Worm (Caenorhabditis elegans) whole organism, late embryonic: ENCODE results near the gene lap-1.
A peak's percentile ranks its signal among the peaks of the same experiment; 100 is the strongest.

Experiments used
- C08G9.2 ChIP-seq: sonication (generic microtip); optimal IDR thresholded peaks from 2 replicates; lab custom pipeline; 2016; ENCODE audit warnings: mild to moderate bottlenecking, missing genetic modification characterization, moderate library complexity, missing compliant biosample characterization
- C38D4.7 ChIP-seq: fragments of 200-800 bp; sonication (Bioruptor generic); optimal IDR thresholded peaks from 2 replicates; lab custom pipeline; 2018; ENCODE audit warnings: mild to moderate bottlenecking, missing genetic modification characterization, moderate library complexity, missing compliant biosample characterization
- F13H6.1 ChIP-seq: sonication (generic microtip); optimal IDR thresholded peaks from 2 replicates; lab custom pipeline; 2016; ENCODE audit warnings: missing genetic modification characterization, missing compliant biosample characterization
- K02D7.2 ChIP-seq: sonication (generic microtip); optimal IDR thresholded peaks from 2 replicates; lab custom pipeline; 2017; ENCODE audit warnings: mild to moderate bottlenecking, missing genetic modification characterization, missing compliant biosample characterization
- ahr-1 ChIP-seq: sonication (generic microtip); optimal IDR thresholded peaks from 2 replicates; lab custom pipeline; 2016; ENCODE audit warnings: missing genetic modification characterization, missing compliant biosample characterization
- ceh-14 ChIP-seq: sonication (generic microtip); optimal IDR thresholded peaks from 2 replicates; lab custom pipeline; 2016; ENCODE audit warnings: missing genotype, missing genetic modification characterization, missing compliant biosample characterization
- ceh-19 ChIP-seq: fragments of 200-800 bp; sonication (Bioruptor generic); optimal IDR thresholded peaks from 2 replicates; lab custom pipeline; 2018; ENCODE audit warnings: mild to moderate bottlenecking, missing genetic modification characterization, missing compliant biosample characterization
- ceh-2 ChIP-seq: sonication (generic microtip); optimal IDR thresholded peaks from 2 replicates; lab custom pipeline; 2016; ENCODE audit warnings: missing genotype, missing genetic modification characterization, missing compliant biosample characterization
- ceh-22 ChIP-seq: sonication (generic microtip); optimal IDR thresholded peaks from 2 replicates; lab custom pipeline; 2017; ENCODE audit warnings: missing biosample characterization, missing genetic modification characterization
- ceh-24 ChIP-seq: sonication (generic microtip); optimal IDR thresholded peaks from 2 replicates; lab custom pipeline; 2016; ENCODE audit warnings: mild to moderate bottlenecking, missing genetic modification characterization, missing compliant biosample characterization
- ceh-30 ChIP-seq: fragments of 150-350 bp; optimal IDR thresholded peaks from 2 replicates; lab custom pipeline; 2014; ENCODE audit warnings: missing biosample characterization, missing genetic modification characterization
- ceh-34 ChIP-seq: sonication (generic microtip); optimal IDR thresholded peaks from 2 replicates; lab custom pipeline; 2016; ENCODE audit warnings: mild to moderate bottlenecking, missing genetic modification characterization, missing compliant biosample characterization
- ceh-45 ChIP-seq: fragments of 200-800 bp; sonication (Bioruptor generic); IDR thresholded peaks from 2 replicates; pipeline ENCODE4 v1.3.6; 2022; ENCODE audit warnings: missing genetic modification reagents, missing genetic modification characterization, missing compliant biosample characterization
- ceh-48 ChIP-seq: sonication (generic microtip); optimal IDR thresholded peaks from 2 replicates; lab custom pipeline; 2016; ENCODE audit warnings: missing genetic modification characterization, inconsistent platforms, missing compliant biosample characterization
- dmd-4 ChIP-seq: sonication (generic microtip); optimal IDR thresholded peaks from 2 replicates; lab custom pipeline; 2016; ENCODE audit warnings: borderline replicate concordance, missing genetic modification characterization, missing compliant biosample characterization
- dve-1 ChIP-seq: sonication (generic microtip); optimal IDR thresholded peaks from 2 replicates; lab custom pipeline; 2017; ENCODE audit warnings: antibody characterized with exemption, mild to moderate bottlenecking, missing genetic modification characterization, missing compliant biosample characterization
- elt-2 ChIP-seq: sonication (generic microtip); optimal IDR thresholded peaks from 2 replicates; lab custom pipeline; 2016; ENCODE audit warnings: missing genetic modification reagents, missing genetic modification characterization, missing compliant biosample characterization
- ets-4 ChIP-seq: sonication (generic microtip); optimal IDR thresholded peaks from 2 replicates; lab custom pipeline; 2016; ENCODE audit warnings: missing genetic modification characterization, missing compliant biosample characterization
- fax-1 ChIP-seq: sonication (generic microtip); optimal IDR thresholded peaks from 2 replicates; lab custom pipeline; 2016; ENCODE audit warnings: missing genotype, missing genetic modification characterization, missing compliant biosample characterization
- fkh-6 ChIP-seq: sonication (generic microtip); optimal IDR thresholded peaks from 2 replicates; lab custom pipeline; 2016; ENCODE audit warnings: missing genetic modification characterization, missing compliant biosample characterization
- gmeb-2 ChIP-seq: sonication (generic microtip); optimal IDR thresholded peaks from 2 replicates; lab custom pipeline; 2016; ENCODE audit warnings: missing genetic modification characterization, inconsistent platforms, missing compliant biosample characterization
- hlh-13 ChIP-seq: fragments of 200-800 bp; sonication (Bioruptor generic); optimal IDR thresholded peaks from 2 replicates; lab custom pipeline; 2018; ENCODE audit warnings: mild to moderate bottlenecking, missing genetic modification characterization, missing compliant biosample characterization
- hlh-15 ChIP-seq: sonication (generic microtip); optimal IDR thresholded peaks from 2 replicates; lab custom pipeline; 2016; ENCODE audit warnings: missing genetic modification characterization, missing compliant biosample characterization
- hlh-30 ChIP-seq: sonication (generic microtip); optimal IDR thresholded peaks from 2 replicates; lab custom pipeline; 2017; ENCODE audit warnings: antibody characterized with exemption, missing genetic modification characterization, missing compliant biosample characterization; ENCODE audit not compliant: insufficient read depth
- hlh-6 ChIP-seq: sonication (generic microtip); optimal IDR thresholded peaks from 2 replicates; lab custom pipeline; 2016; ENCODE audit warnings: missing genotype, missing genetic modification characterization, missing compliant biosample characterization
- lin-11 ChIP-seq: fragments of 200-800 bp; sonication (Bioruptor generic); optimal IDR thresholded peaks from 2 replicates; lab custom pipeline; 2018; ENCODE audit warnings: mild to moderate bottlenecking, missing genetic modification characterization, missing compliant biosample characterization
- madf-2 ChIP-seq: sonication (generic microtip); optimal IDR thresholded peaks from 2 replicates; lab custom pipeline; 2017; ENCODE audit warnings: missing genetic modification characterization, missing compliant biosample characterization
- mec-3 ChIP-seq: sonication (generic microtip); optimal IDR thresholded peaks from 2 replicates; lab custom pipeline; 2016; ENCODE audit warnings: borderline replicate concordance, missing genetic modification characterization, missing compliant biosample characterization
- nhr-11 ChIP-seq: fragments of 150-350 bp; optimal IDR thresholded peaks from 2 replicates; lab custom pipeline; 2014; ENCODE audit warnings: missing biosample characterization, missing genetic modification characterization
- npax-4 ChIP-seq: sonication (generic microtip); optimal IDR thresholded peaks from 2 replicates; lab custom pipeline; 2016; ENCODE audit warnings: missing genetic modification characterization, missing compliant biosample characterization
- odd-2 ChIP-seq: sonication (generic microtip); optimal IDR thresholded peaks from 2 replicates; lab custom pipeline; 2017; ENCODE audit warnings: antibody characterized with exemption, mild to moderate bottlenecking, missing genetic modification characterization, missing compliant biosample characterization
- pag-3 ChIP-seq: sonication (generic microtip); optimal IDR thresholded peaks from 2 replicates; lab custom pipeline; 2016; ENCODE audit warnings: missing compliant biosample characterization, missing genetic modification characterization, borderline replicate concordance
- pat-9 ChIP-seq: fragments of 200-800 bp; sonication (Bioruptor generic); optimal IDR thresholded peaks from 2 replicates; lab custom pipeline; 2018; ENCODE audit warnings: mild to moderate bottlenecking, missing genetic modification characterization, moderate library complexity, missing compliant biosample characterization
- pax-1 ChIP-seq: fragments of 150-350 bp; optimal IDR thresholded peaks from 2 replicates; lab custom pipeline; 2014; ENCODE audit warnings: missing biosample characterization, missing genetic modification characterization
- pha-2 ChIP-seq: sonication (generic microtip); optimal IDR thresholded peaks from 2 replicates; lab custom pipeline; 2017; ENCODE audit warnings: mild to moderate bottlenecking, missing genetic modification characterization, missing compliant biosample characterization
- pha-4 ChIP-seq: fragments of 150-350 bp; optimal IDR thresholded peaks from 2 replicates; lab custom pipeline; 2018; ENCODE audit warnings: missing biosample characterization, missing genetic modification reagents, missing genetic modification characterization
- pros-1 ChIP-seq: fragments of 150-350 bp; optimal IDR thresholded peaks from 2 replicates; lab custom pipeline; 2014; ENCODE audit warnings: missing biosample characterization, missing genetic modification reagents, missing genetic modification characterization
- ref-2 ChIP-seq: sonication (generic microtip); optimal IDR thresholded peaks from 2 replicates; lab custom pipeline; 2016; ENCODE audit warnings: missing genetic modification characterization, missing compliant biosample characterization
- sdc-2 ChIP-seq: sonication (generic microtip); optimal IDR thresholded peaks from 2 replicates; lab custom pipeline; 2016; ENCODE audit warnings: missing genotype, missing genetic modification characterization, missing compliant biosample characterization
- sox-2 ChIP-seq: fragments of 200-800 bp; sonication (Bioruptor generic); IDR thresholded peaks from 2 replicates; pipeline ENCODE4 v1.3.6; 2022; ENCODE audit warnings: missing genetic modification reagents, missing genetic modification characterization, missing compliant biosample characterization
- sox-4 ChIP-seq: sonication (generic microtip); optimal IDR thresholded peaks from 2 replicates; lab custom pipeline; 2017; ENCODE audit warnings: mild to moderate bottlenecking, missing genetic modification characterization, inconsistent platforms, missing compliant biosample characterization
- syd-9 ChIP-seq: sonication (generic microtip); optimal IDR thresholded peaks from 2 replicates; lab custom pipeline; 2016; ENCODE audit warnings: mild to moderate bottlenecking, missing genetic modification characterization, moderate library complexity, missing compliant biosample characterization
- unc-42 ChIP-seq: sonication (generic microtip); optimal IDR thresholded peaks from 2 replicates; lab custom pipeline; 2016; ENCODE audit warnings: missing genotype, missing genetic modification characterization, missing compliant biosample characterization
- unc-55 ChIP-seq: sonication (generic microtip); optimal IDR thresholded peaks from 2 replicates; lab custom pipeline; 2017; ENCODE audit warnings: missing biosample characterization, missing genetic modification reagents, missing genetic modification characterization
- unc-86 ChIP-seq: sonication (generic microtip); optimal IDR thresholded peaks from 2 replicates; lab custom pipeline; 2016; ENCODE audit warnings: missing genetic modification characterization, missing compliant biosample characterization
- zip-5 ChIP-seq: sonication (generic microtip); optimal IDR thresholded peaks from 2 replicates; lab custom pipeline; 2016; ENCODE audit warnings: missing genetic modification characterization, missing compliant biosample characterization
- ztf-16 ChIP-seq: sonication (generic microtip); optimal IDR thresholded peaks from 2 replicates; lab custom pipeline; 2017; ENCODE audit warnings: missing genetic modification characterization, missing compliant biosample characterization

Gene lap-1

ce11 chrIII:8429035-8429434 lies 27.3 kb upstream of the lap-1 start, which contains the start of gene ZK1236.1:
Gene ZK1236.1, plus strand, starts transcription at chrIII:8429297.
- TF ChIP-seq unc-86 (tag; lab: Kevin White, UChicago) = no peak
- TF ChIP-seq elt-2 (tag; lab: Kevin White, UChicago) = no peak
- TF ChIP-seq ahr-1 = no peak
- TF ChIP-seq unc-42 (tag; lab: Kevin White, UChicago) = no peak
- no peak for TF ChIP-seq gmeb-2 (tag; lab: Kevin White, UChicago)
- TF ChIP-seq ceh-24 (tag; lab: Kevin White, UChicago) = no peak
- TF ChIP-seq ceh-2 (tag; lab: Kevin White, UChicago) = no peak
- no peak for TF ChIP-seq sox-4 (tag; lab: Kevin White, UChicago)
- TF ChIP-seq dmd-4 (tag; lab: Kevin White, UChicago) = no peak
- no peak for TF ChIP-seq ceh-45
- TF ChIP-seq, all 69 proteins: peak for 0

ce11 chrIII:8426271-8426670 lies 24.5 kb upstream of the lap-1 start, which contains the start of gene cec-1:
Gene cec-1, plus strand, starts transcription at chrIII:8426333.
- no peak for TF ChIP-seq ceh-22
- TF ChIP-seq unc-42 (tag; lab: Kevin White, UChicago) = peak; percentile 55
- TF ChIP-seq, all 69 proteins: peak for 1

- peak; percentile 14 for TF ChIP-seq ceh-48 (tag; lab: Kevin White, UChicago)
- TF ChIP-seq pax-1 (tag; lab: Kevin White, UChicago) = no peak
- no peak for TF ChIP-seq ets-4
- TF ChIP-seq fax-1 (tag; lab: Kevin White, UChicago) = peak; percentile 5
- no peak for TF ChIP-seq hlh-13 (GFP tag; lab: Kevin White, UChicago)
- no peak for TF ChIP-seq K02D7.2
- TF ChIP-seq ceh-34 (tag; lab: Kevin White, UChicago) = peak; percentile 46
- TF ChIP-seq ceh-30 (tag; lab: Kevin White, UChicago) = no peak
- TF ChIP-seq lin-11 (tag; lab: Kevin White, UChicago) = no peak
- TF ChIP-seq zip-5 (tag; lab: Kevin White, UChicago) = no peak
- TF ChIP-seq hlh-6 (tag; lab: Kevin White, UChicago) = peak; percentile 42
- TF ChIP-seq fkh-6 (tag; lab: Kevin White, UChicago) = no peak
- TF ChIP-seq pros-1 (tag; lab: Kevin White, UChicago) = peak; percentile 10
- no peak for TF ChIP-seq sox-2 (GFP tag; lab: Robert Waterston, UW)
- TF ChIP-seq ceh-14 (tag; lab: Kevin White, UChicago) = no peak
- TF ChIP-seq ceh-22 = no peak
- TF ChIP-seq elt-2 (tag; lab: Kevin White, UChicago) = peak; percentile 51
- TF ChIP-seq unc-86 (tag; lab: Kevin White, UChicago) = no peak
- no peak for TF ChIP-seq ztf-16
- no peak for TF ChIP-seq pha-4 (tag; lab: Kevin White, UChicago)
- TF ChIP-seq C08G9.2 (tag; lab: Kevin White, UChicago) = no peak
- no peak for TF ChIP-seq ceh-24 (tag; lab: Kevin White, UChicago)
- TF ChIP-seq hlh-30 (tag; lab: Kevin White, UChicago) = no peak
- no peak for TF ChIP-seq hlh-15 (tag; lab: Kevin White, UChicago)
- TF ChIP-seq sox-4 (tag; lab: Kevin White, UChicago) = no peak
- no peak for TF ChIP-seq nhr-11 (tag; lab: Kevin White, UChicago)
- TF ChIP-seq madf-2 (tag; lab: Kevin White, UChicago) = no peak
- peak; percentile 58 for TF ChIP-seq ref-2
- no peak for TF ChIP-seq pag-3 (tag; lab: Kevin White, UChicago)
- TF ChIP-seq pha-2 = no peak
- TF ChIP-seq mec-3 (tag; lab: Kevin White, UChicago) = no peak
- TF ChIP-seq ceh-19 (GFP tag; lab: Kevin White, UChicago) = no peak
- no peak for TF ChIP-seq pat-9 (tag; lab: Kevin White, UChicago)
- TF ChIP-seq syd-9 (tag; lab: Kevin White, UChicago) = no peak
- TF ChIP-seq unc-42 (tag; lab: Kevin White, UChicago) = no peak
- peak; percentile 32 for TF ChIP-seq F13H6.1
- no peak for TF ChIP-seq C38D4.7
- no peak for TF ChIP-seq npax-4
- TF ChIP-seq gmeb-2 (tag; lab: Kevin White, UChicago) = no peak
- TF ChIP-seq dve-1 = no peak
- TF ChIP-seq odd-2 (tag; lab: Kevin White, UChicago) = no peak
- TF ChIP-seq unc-55 (GFP tag; lab: Kevin White, UChicago) = peak; percentile 40
- peak; percentile 16 for TF ChIP-seq sdc-2 (tag; lab: Kevin White, UChicago)
- peak; percentile 43 for TF ChIP-seq ceh-2 (tag; lab: Kevin White, UChicago)
Measured at ce11 chrIII:8425076-8425475, 23.3 kb upstream of the lap-1 start.
